Fruit fly (Drosophila melanogaster): Measurements from ENCODE around the gene CG6865.
A peak's percentile ranks its signal among the peaks of the same experiment; 100 is the strongest.

CG6865 gene

DNA sequence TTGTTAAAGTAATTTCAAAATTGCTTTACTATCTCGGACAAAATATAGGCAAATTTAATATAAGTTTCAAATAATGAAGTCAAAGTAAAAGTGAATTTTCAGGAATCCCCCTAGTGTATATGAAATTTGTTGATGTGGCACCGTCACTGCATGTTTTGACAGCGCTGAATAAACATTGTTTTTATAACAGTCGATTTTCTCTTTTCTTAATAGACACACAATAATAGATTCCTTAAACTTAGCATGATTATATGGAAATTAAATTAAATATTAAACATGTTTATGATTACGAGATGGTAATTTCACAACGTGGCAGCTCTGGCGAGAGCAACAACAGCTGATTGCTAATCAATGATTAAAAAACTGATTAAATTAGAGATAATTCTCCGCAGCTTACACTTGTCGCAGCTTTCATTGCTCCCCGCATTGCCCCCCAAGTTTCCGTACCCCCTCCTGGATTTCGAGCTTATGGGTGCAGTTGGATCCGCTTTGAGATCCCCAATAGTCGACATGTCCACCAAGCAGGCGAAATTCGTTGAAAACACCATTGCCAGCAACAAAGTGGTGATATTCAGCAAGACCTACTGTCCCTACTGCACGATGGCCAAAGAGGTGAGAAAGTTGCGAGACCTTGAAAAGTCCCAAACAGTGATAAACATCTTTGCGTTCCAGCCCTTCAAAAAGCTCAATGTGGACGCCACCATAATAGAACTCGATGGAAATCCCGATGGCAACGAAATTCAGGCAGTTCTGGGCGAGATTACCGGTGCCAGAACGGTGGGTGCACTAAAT, 5.8 kb downstream of the CG6865 start, which contains the start of gene Grx1 (continued):
- TF ChIP-seq Usf (GFP tag; optimal IDR thresholded peaks at IDR 0.05): no peak
- peak; percentile 14 for TF ChIP-seq Ets97D (GFP tag; optimal IDR thresholded peaks at IDR 0.05)
- no peak for TF ChIP-seq zen2 (GFP tag; IDR thresholded peaks at IDR 0.05; ENCODE audit: partially characterized antibody)
- no peak for TF ChIP-seq HmgZ (tag; optimal IDR thresholded peaks at IDR 0.05)
- peak; percentile 77 for TF ChIP-seq CG11504 (tag; optimal IDR thresholded peaks at IDR 0.05)
- TF ChIP-seq dimm (GFP tag; IDR thresholded peaks at IDR 0.05): no peak
- TF ChIP-seq CG7372 (GFP tag; IDR thresholded peaks at IDR 0.05): no peak
- no peak for TF ChIP-seq Hand (GFP tag; optimal IDR thresholded peaks at IDR 0.05)
- no peak for TF ChIP-seq CG12071 (GFP tag; optimal IDR thresholded peaks at IDR 0.05)
- no peak for TF ChIP-seq rib (GFP tag; IDR thresholded peaks at IDR 0.05)
- no peak for TF ChIP-seq jumu (GFP tag; optimal IDR thresholded peaks at IDR 0.05)
- TF ChIP-seq cas (GFP tag; IDR thresholded peaks at IDR 0.05): no peak
- peak; percentile 32; the same call in 1 of the 2 replicates for TF ChIP-seq Taf1 (GFP tag; IDR thresholded peaks at IDR 0.05)
- TF ChIP-seq Jarid2 (GFP tag; optimal IDR thresholded peaks at IDR 0.05): no peak
- peak; percentile 45; the same call in 1 of the 2 replicates for TF ChIP-seq E2f2 (GFP tag; IDR thresholded peaks at IDR 0.05)
- no peak for TF ChIP-seq CG6254 (GFP tag; optimal IDR thresholded peaks at IDR 0.05)
- peak; percentile 36 for TF ChIP-seq CG2202 (tag; optimal IDR thresholded peaks at IDR 0.05)
- TF ChIP-seq CG18011 (GFP tag; optimal IDR thresholded peaks at IDR 0.05): peak; percentile 39
- peak; percentile 22; the same call in 1 of the 2 replicates for TF ChIP-seq Awh (GFP tag; IDR thresholded peaks at IDR 0.05)
- TF ChIP-seq nerfin-2 (GFP tag; IDR thresholded peaks at IDR 0.05; ENCODE audit: partially characterized antibody): no peak
- no peak for TF ChIP-seq fru (optimal IDR thresholded peaks at IDR 0.05)
- no peak for TF ChIP-seq CG16779 (GFP tag; IDR thresholded peaks at IDR 0.05)
- TF ChIP-seq phol (tag; optimal IDR thresholded peaks at IDR 0.05): peak; percentile 50
- no peak for TF ChIP-seq CTCF (GFP tag; optimal IDR thresholded peaks at IDR 0.05)
- TF ChIP-seq CG34376 (GFP tag; optimal IDR thresholded peaks at IDR 0.05): peak; percentile 58
- no peak for TF ChIP-seq CG14860 (GFP tag; IDR thresholded peaks at IDR 0.05; ENCODE audit: partially characterized antibody)
- TF ChIP-seq Sox102F (GFP tag; optimal IDR thresholded peaks at IDR 0.05): peak; percentile 54
- no peak for TF ChIP-seq knrl (GFP tag; IDR thresholded peaks at IDR 0.05; ENCODE audit: partially characterized antibody)
- TF ChIP-seq vfl (GFP tag; optimal IDR thresholded peaks at IDR 0.05): no peak
- TF ChIP-seq bigmax (GFP tag; optimal IDR thresholded peaks at IDR 0.05): no peak
- TF ChIP-seq ind (GFP tag; optimal IDR thresholded peaks at IDR 0.05): peak; percentile 66
- TF ChIP-seq CG9797 (GFP tag; optimal IDR thresholded peaks at IDR 0.05): no peak
- peak; percentile 6 for TF ChIP-seq CG12769 (tag; optimal IDR thresholded peaks at IDR 0.05)
- peak; percentile 21 for TF ChIP-seq CG3407 (GFP tag; optimal IDR thresholded peaks at IDR 0.05)
- no peak for TF ChIP-seq her (GFP tag; optimal IDR thresholded peaks at IDR 0.05)
- TF ChIP-seq bbx (GFP tag; IDR thresholded peaks at IDR 0.05; ENCODE audit: partially characterized antibody): no peak
- TF ChIP-seq Doc2 (GFP tag; IDR thresholded peaks at IDR 0.05): no peak
- no peak for TF ChIP-seq abd-A (tag; optimal IDR thresholded peaks at IDR 0.05)
- peak; percentile 21 for TF ChIP-seq Myb (GFP tag; optimal IDR thresholded peaks at IDR 0.05)
- TF ChIP-seq CrebB (tag; optimal IDR thresholded peaks at IDR 0.05): peak; percentile 38
- no peak for TF ChIP-seq C15 (GFP tag; IDR thresholded peaks at IDR 0.05)
- TF ChIP-seq Trl (optimal IDR thresholded peaks at IDR 0.05): no peak
- TF ChIP-seq Trl (GFP tag; optimal IDR thresholded peaks at IDR 0.05): peak; percentile 23
- TF ChIP-seq Drgx (GFP tag; IDR thresholded peaks at IDR 0.05): peak; percentile 34; the same call in 1 of the 2 replicates
- TF ChIP-seq CG11560 (tag; IDR thresholded peaks at IDR 0.05): no peak
- TF ChIP-seq CG17912 (GFP tag; optimal IDR thresholded peaks at IDR 0.05): no peak
- TF ChIP-seq tio (GFP tag; optimal IDR thresholded peaks at IDR 0.05): peak; percentile 15
- no peak for TF ChIP-seq CG8765 (GFP tag; IDR thresholded peaks at IDR 0.05)
- TF ChIP-seq CG31388 (GFP tag; optimal IDR thresholded peaks at IDR 0.05): no peak
- no peak for TF ChIP-seq Hey (tag; optimal IDR thresholded peaks at IDR 0.05)
- TF ChIP-seq CG17385 (GFP tag; optimal IDR thresholded peaks at IDR 0.05): peak; percentile 51
